Fruit fly (Drosophila melanogaster): Measurements from ENCODE around the gene CG34428.

dm6 chr3L:13100438-13100837 lies 38.9 kb downstream of the CG34428 start:
- TF ChIP-seq EcR (GFP tag; optimal IDR thresholded peaks at IDR 0.05) = no peak
- no peak for TF ChIP-seq rn (GFP tag; IDR thresholded peaks at IDR 0.05)

All from whole organism, pupa.